Fruit fly (Drosophila melanogaster): ENCODE data around the gene RpL37A.
A peak's percentile ranks its signal among the peaks of the same experiment; 100 is the strongest.

DNA sequence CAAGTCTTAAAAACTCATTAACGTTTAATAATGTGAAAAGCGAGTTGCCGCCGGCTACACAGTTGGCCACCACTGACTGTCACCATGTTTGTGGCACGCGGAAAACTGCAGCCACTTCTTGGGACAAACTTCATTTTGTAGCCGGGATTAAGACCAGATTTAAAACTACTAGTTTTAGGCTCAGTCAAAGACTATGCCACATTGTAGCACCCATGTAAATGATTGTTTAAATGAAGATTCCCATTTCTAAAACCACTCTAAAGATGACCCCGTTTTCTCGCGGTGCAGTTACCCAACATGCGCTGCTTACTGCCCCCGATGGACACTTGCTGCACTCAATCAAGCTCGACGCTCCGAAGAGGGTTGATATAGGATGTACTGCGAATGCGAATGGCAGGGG, 19.6 kb downstream of the RpL37A start:
- TF ChIP-seq Sox15 (GFP tag; optimal IDR thresholded peaks at IDR 0.05) (no peak), net (GFP tag; optimal IDR thresholded peaks at IDR 0.05) (peak; percentile 26), CG34406 (GFP tag; optimal IDR thresholded peaks at IDR 0.05) (no peak), esn (GFP tag; optimal IDR thresholded peaks at IDR 0.05) (peak; percentile 21), CG8119 (GFP tag; IDR thresholded peaks at IDR 0.05) (peak; percentile 65), CG6808 (GFP tag; optimal IDR thresholded peaks at IDR 0.05) (no peak), ss (GFP tag; optimal IDR thresholded peaks at IDR 0.05) (no peak), Hr38 (GFP tag; optimal IDR thresholded peaks at IDR 0.05) (no peak), CG3032 (tag; optimal IDR thresholded peaks at IDR 0.05) (peak; percentile 41), CG31627 (GFP tag; optimal IDR thresholded peaks at IDR 0.05) (no peak), Sox102F (GFP tag; optimal IDR thresholded peaks at IDR 0.05) (no peak), topi (GFP tag; optimal IDR thresholded peaks at IDR 0.05) (peak; percentile 12), CG7368 (GFP tag; optimal IDR thresholded peaks at IDR 0.05) (no peak)

Data from whole organism, prepupa.